Worm (Caenorhabditis elegans) whole organism, late embryonic: ENCODE data around the gene T27E7.9.
A peak's percentile ranks its signal among the peaks of the same experiment; 100 is the strongest.

Source experiments
- C38D4.7 ChIP-seq: fragments of 200-800 bp; sonication (Bioruptor generic); optimal IDR thresholded peaks from 2 replicates; lab custom pipeline; 2018; ENCODE audit warnings: mild to moderate bottlenecking, missing genetic modification characterization, moderate library complexity, missing compliant biosample characterization
- F13H6.1 ChIP-seq: sonication (generic microtip); optimal IDR thresholded peaks from 2 replicates; lab custom pipeline; 2016; ENCODE audit warnings: missing genetic modification characterization, missing compliant biosample characterization
- K02D7.2 ChIP-seq: sonication (generic microtip); optimal IDR thresholded peaks from 2 replicates; lab custom pipeline; 2017; ENCODE audit warnings: mild to moderate bottlenecking, missing genetic modification characterization, missing compliant biosample characterization
- T23F11.4 ChIP-seq: fragments of 200-800 bp; sonication (Bioruptor generic); optimal IDR thresholded peaks from 2 replicates; lab custom pipeline; 2018; ENCODE audit warnings: mild to moderate bottlenecking, missing genetic modification characterization, missing compliant biosample characterization
- Y22D7AL.16 ChIP-seq: sonication (generic microtip); optimal IDR thresholded peaks from 2 replicates; lab custom pipeline; 2016; ENCODE audit warnings: missing genetic modification characterization, missing compliant biosample characterization
- ama-1 ChIP-seq: fragments of 150-350 bp; optimal IDR thresholded peaks from 2 replicates; lab custom pipeline; 2014
- ceh-18 ChIP-seq: sonication (generic microtip); optimal IDR thresholded peaks from 2 replicates; lab custom pipeline; 2016; ENCODE audit warnings: missing genetic modification characterization, missing compliant biosample characterization
- ceh-19 ChIP-seq: fragments of 200-800 bp; sonication (Bioruptor generic); optimal IDR thresholded peaks from 2 replicates; lab custom pipeline; 2018; ENCODE audit warnings: mild to moderate bottlenecking, missing genetic modification characterization, missing compliant biosample characterization
- ceh-2 ChIP-seq: sonication (generic microtip); optimal IDR thresholded peaks from 2 replicates; lab custom pipeline; 2016; ENCODE audit warnings: missing genotype, missing genetic modification characterization, missing compliant biosample characterization
- ceh-24 ChIP-seq: sonication (generic microtip); optimal IDR thresholded peaks from 2 replicates; lab custom pipeline; 2016; ENCODE audit warnings: mild to moderate bottlenecking, missing genetic modification characterization, missing compliant biosample characterization
- ceh-30 ChIP-seq: fragments of 150-350 bp; optimal IDR thresholded peaks from 2 replicates; lab custom pipeline; 2014; ENCODE audit warnings: missing biosample characterization, missing genetic modification characterization
- ceh-31 ChIP-seq: sonication (generic microtip); optimal IDR thresholded peaks from 2 replicates; lab custom pipeline; 2016; ENCODE audit warnings: missing genetic modification characterization, missing compliant biosample characterization
- ceh-34 ChIP-seq: sonication (generic microtip); optimal IDR thresholded peaks from 2 replicates; lab custom pipeline; 2016; ENCODE audit warnings: mild to moderate bottlenecking, missing genetic modification characterization, missing compliant biosample characterization
- ceh-45 ChIP-seq: fragments of 200-800 bp; sonication (Bioruptor generic); IDR thresholded peaks from 2 replicates; pipeline ENCODE4 v1.3.6; 2022; ENCODE audit warnings: missing genetic modification reagents, missing genetic modification characterization, missing compliant biosample characterization
- ceh-6 ChIP-seq: fragments of 200-800 bp; sonication (Bioruptor generic); optimal IDR thresholded peaks from 2 replicates; lab custom pipeline; 2018; ENCODE audit warnings: mild to moderate bottlenecking, missing genetic modification characterization, missing compliant biosample characterization
- che-1 ChIP-seq: sonication (generic microtip); optimal IDR thresholded peaks from 2 replicates; lab custom pipeline; 2016; ENCODE audit warnings: mild to moderate bottlenecking, missing genetic modification characterization, missing compliant biosample characterization
- dve-1 ChIP-seq: sonication (generic microtip); optimal IDR thresholded peaks from 2 replicates; lab custom pipeline; 2017; ENCODE audit warnings: antibody characterized with exemption, mild to moderate bottlenecking, missing genetic modification characterization, missing compliant biosample characterization
- elt-2 ChIP-seq: sonication (generic microtip); optimal IDR thresholded peaks from 2 replicates; lab custom pipeline; 2016; ENCODE audit warnings: missing genetic modification reagents, missing genetic modification characterization, missing compliant biosample characterization
- fax-1 ChIP-seq: sonication (generic microtip); optimal IDR thresholded peaks from 2 replicates; lab custom pipeline; 2016; ENCODE audit warnings: missing genotype, missing genetic modification characterization, missing compliant biosample characterization
- fkh-10 ChIP-seq: fragments of 150-350 bp; optimal IDR thresholded peaks from 2 replicates; lab custom pipeline; 2014; ENCODE audit warnings: missing biosample characterization, missing genetic modification reagents, missing genetic modification characterization
- gmeb-2 ChIP-seq: sonication (generic microtip); optimal IDR thresholded peaks from 2 replicates; lab custom pipeline; 2016; ENCODE audit warnings: missing genetic modification characterization, inconsistent platforms, missing compliant biosample characterization
- hlh-13 ChIP-seq: fragments of 200-800 bp; sonication (Bioruptor generic); optimal IDR thresholded peaks from 2 replicates; lab custom pipeline; 2018; ENCODE audit warnings: mild to moderate bottlenecking, missing genetic modification characterization, missing compliant biosample characterization
- hlh-15 ChIP-seq: sonication (generic microtip); optimal IDR thresholded peaks from 2 replicates; lab custom pipeline; 2016; ENCODE audit warnings: missing genetic modification characterization, missing compliant biosample characterization
- hlh-6 ChIP-seq: sonication (generic microtip); optimal IDR thresholded peaks from 2 replicates; lab custom pipeline; 2016; ENCODE audit warnings: missing genotype, missing genetic modification characterization, missing compliant biosample characterization
- hlh-8 ChIP-seq: sonication (generic microtip); optimal IDR thresholded peaks from 2 replicates; lab custom pipeline; 2016; ENCODE audit warnings: missing genotype, missing genetic modification characterization, missing compliant biosample characterization
- lin-11 ChIP-seq: fragments of 200-800 bp; sonication (Bioruptor generic); optimal IDR thresholded peaks from 2 replicates; lab custom pipeline; 2018; ENCODE audit warnings: mild to moderate bottlenecking, missing genetic modification characterization, missing compliant biosample characterization
- madf-2 ChIP-seq: sonication (generic microtip); optimal IDR thresholded peaks from 2 replicates; lab custom pipeline; 2017; ENCODE audit warnings: missing genetic modification characterization, missing compliant biosample characterization
- nfya-1 ChIP-seq: sonication (generic microtip); optimal IDR thresholded peaks from 2 replicates; lab custom pipeline; 2017; ENCODE audit warnings: missing genetic modification characterization, mild to moderate bottlenecking, missing compliant biosample characterization, antibody characterized with exemption, moderate library complexity
- npax-4 ChIP-seq: sonication (generic microtip); optimal IDR thresholded peaks from 2 replicates; lab custom pipeline; 2016; ENCODE audit warnings: missing genetic modification characterization, missing compliant biosample characterization
- odd-2 ChIP-seq: sonication (generic microtip); optimal IDR thresholded peaks from 2 replicates; lab custom pipeline; 2017; ENCODE audit warnings: antibody characterized with exemption, mild to moderate bottlenecking, missing genetic modification characterization, missing compliant biosample characterization
- pax-1 ChIP-seq: fragments of 150-350 bp; optimal IDR thresholded peaks from 2 replicates; lab custom pipeline; 2014; ENCODE audit warnings: missing biosample characterization, missing genetic modification characterization
- pha-2 ChIP-seq: sonication (generic microtip); optimal IDR thresholded peaks from 2 replicates; lab custom pipeline; 2017; ENCODE audit warnings: mild to moderate bottlenecking, missing genetic modification characterization, missing compliant biosample characterization
- pha-4 ChIP-seq: fragments of 150-350 bp; optimal IDR thresholded peaks from 2 replicates; lab custom pipeline; 2018; ENCODE audit warnings: missing biosample characterization, missing genetic modification reagents, missing genetic modification characterization
- ref-2 ChIP-seq: sonication (generic microtip); optimal IDR thresholded peaks from 2 replicates; lab custom pipeline; 2016; ENCODE audit warnings: missing genetic modification characterization, missing compliant biosample characterization
- sox-2 ChIP-seq: fragments of 200-800 bp; sonication (Bioruptor generic); IDR thresholded peaks from 2 replicates; pipeline ENCODE4 v1.3.6; 2022; ENCODE audit warnings: missing genetic modification reagents, missing genetic modification characterization, missing compliant biosample characterization
- syd-9 ChIP-seq: sonication (generic microtip); optimal IDR thresholded peaks from 2 replicates; lab custom pipeline; 2016; ENCODE audit warnings: mild to moderate bottlenecking, missing genetic modification characterization, moderate library complexity, missing compliant biosample characterization
- tbx-2 ChIP-seq: sonication (generic microtip); optimal IDR thresholded peaks from 2 replicates; lab custom pipeline; 2016; ENCODE audit warnings: missing genetic modification characterization, missing compliant biosample characterization
- ttx-3 ChIP-seq: sonication (generic microtip); optimal IDR thresholded peaks from 2 replicates; lab custom pipeline; 2016; ENCODE audit warnings: missing genetic modification reagents, missing genetic modification characterization, missing compliant biosample characterization
- unc-3 ChIP-seq, 2 experiments: fragments of 200-800 bp in 1 of 2; sonication (Bioruptor generic) in 1 of 2; sonication (generic microtip) in 1 of 2; conservative IDR thresholded peaks in 1 of 2; optimal IDR thresholded peaks in 1 of 2; 2 replicates each; pipeline versions ENCODE4 v1.3.6 to Lab custom; 2016 to 2022; ENCODE audit warnings: missing compliant biosample characterization in 2 of 2, missing genetic modification characterization in 2 of 2, missing genetic modification reagents in 1 of 2
- unc-42 ChIP-seq: sonication (generic microtip); optimal IDR thresholded peaks from 2 replicates; lab custom pipeline; 2016; ENCODE audit warnings: missing genotype, missing genetic modification characterization, missing compliant biosample characterization
- unc-55 ChIP-seq: sonication (generic microtip); optimal IDR thresholded peaks from 2 replicates; lab custom pipeline; 2017; ENCODE audit warnings: missing biosample characterization, missing genetic modification reagents, missing genetic modification characterization
- unc-86 ChIP-seq: sonication (generic microtip); optimal IDR thresholded peaks from 2 replicates; lab custom pipeline; 2016; ENCODE audit warnings: missing genetic modification characterization, missing compliant biosample characterization
- ztf-16 ChIP-seq: sonication (generic microtip); optimal IDR thresholded peaks from 2 replicates; lab custom pipeline; 2017; ENCODE audit warnings: missing genetic modification characterization, missing compliant biosample characterization

T27E7.9 gene

DNA sequence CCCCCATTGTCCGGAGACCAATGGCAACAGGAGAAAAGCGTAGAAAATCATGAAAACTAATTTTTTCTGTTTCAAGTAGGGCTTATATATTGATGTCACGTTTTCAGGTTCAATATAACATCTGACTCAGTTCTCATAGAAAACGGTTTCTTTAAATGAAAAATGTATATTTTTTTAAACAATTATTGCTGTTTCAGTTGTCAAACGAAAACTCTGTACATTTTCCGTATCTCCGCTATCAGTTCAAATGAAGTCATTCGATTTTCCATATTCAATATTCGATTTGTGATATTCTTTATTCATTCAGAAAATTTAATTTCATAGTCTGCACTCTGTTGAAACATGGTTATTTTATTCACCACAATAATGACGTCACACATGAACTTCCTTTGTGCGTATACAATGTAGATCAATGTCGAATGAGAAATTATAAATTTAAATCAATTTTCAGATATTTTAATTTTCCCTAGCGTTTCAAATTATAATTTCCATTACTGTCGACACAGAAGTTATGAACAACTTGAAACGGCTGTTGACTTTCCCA, 29.5 kb upstream of the T27E7.9 start, which contains the start of gene Y57G11B.8:
Y57G11B.8 (minus strand) TSS at position 51 of the 544 bp plus-strand sequence.
- no peak for TF ChIP-seq pha-4 (tag; lab: Kevin White, UChicago)
- no peak for TF ChIP-seq hlh-8 (tag; lab: Kevin White, UChicago)
- no peak for TF ChIP-seq ref-2
- no peak for TF ChIP-seq pax-1 (tag; lab: Kevin White, UChicago)
- TF ChIP-seq tbx-2 (tag; lab: Kevin White, UChicago), result no peak
- no peak for TF ChIP-seq C38D4.7 (GFP tag; lab: Kevin White, UChicago)
- no peak for TF ChIP-seq ceh-24 (tag; lab: Kevin White, UChicago)
- no peak for TF ChIP-seq fkh-10 (GFP tag; lab: Kevin White, UChicago)
- TF ChIP-seq ceh-19 (GFP tag; lab: Kevin White, UChicago), result no peak
- no peak for TF ChIP-seq unc-42
- no peak for TF ChIP-seq ama-1 (lab: Kevin White, UChicago)
- TF ChIP-seq unc-55 (GFP tag; lab: Kevin White, UChicago), result no peak
- no peak for TF ChIP-seq odd-2 (tag; lab: Kevin White, UChicago)

- TF ChIP-seq fax-1 (tag; lab: Kevin White, UChicago) (no peak), ceh-18 (tag; lab: Kevin White, UChicago) (no peak), nfya-1 (tag; lab: Kevin White, UChicago) (peak; percentile 11), hlh-15 (tag; lab: Kevin White, UChicago) (peak; percentile 3), ceh-31 (tag; lab: Kevin White, UChicago) (peak; percentile 4), K02D7.2 (peak; percentile 48), lin-11 (tag; lab: Kevin White, UChicago) (peak; percentile 64), ceh-45 (GFP tag; lab: Robert Waterston, UW) (0 out of 2 replicates have a peak, but pooled peaks have one; percentile 21), elt-2 (tag; lab: Kevin White, UChicago) (peak; percentile 62), dve-1 (peak; percentile 22), sox-2 (peak; percentile 47), ceh-2 (tag; lab: Kevin White, UChicago) (peak; percentile 16), ttx-3 (tag; lab: Kevin White, UChicago) (peak; percentile 49), ceh-19 (GFP tag; lab: Kevin White, UChicago) (peak; percentile 41), ztf-16 (tag; lab: Kevin White, UChicago) (peak; percentile 54), hlh-6 (tag; lab: Kevin White, UChicago) (no peak), npax-4 (tag; lab: Kevin White, UChicago) (peak; percentile 13), ceh-34 (tag; lab: Kevin White, UChicago) (peak; percentile 39), madf-2 (tag; lab: Kevin White, UChicago) (no peak), Y22D7AL.16 (tag; lab: Kevin White, UChicago) (peak; percentile 55), C38D4.7 (GFP tag; lab: Kevin White, UChicago) (peak; percentile 56), pha-2 (tag; lab: Kevin White, UChicago) (peak; percentile 35), gmeb-2 (tag; lab: Kevin White, UChicago) (no peak), ceh-30 (tag; lab: Kevin White, UChicago) (no peak), T23F11.4 (GFP tag; lab: Kevin White, UChicago) (peak; percentile 35), hlh-13 (GFP tag; lab: Kevin White, UChicago) (peak; percentile 21), F13H6.1 (tag; lab: Kevin White, UChicago) (no peak), che-1 (tag; lab: Kevin White, UChicago) (peak; percentile 73), unc-3 (GFP tag; conservative IDR thresholded peaks at IDR 0.05; lab: Robert Waterston, UW) (0 out of 2 replicates have a peak, but pooled peaks have one; percentile 14), unc-3 (tag; optimal IDR thresholded peaks at IDR 0.05; lab: Kevin White, UChicago) (peak; percentile 8), unc-86 (tag; lab: Kevin White, UChicago) (peak; percentile 7), ceh-6 (GFP tag; lab: Kevin White, UChicago) (peak; percentile 49), syd-9 (no peak)
Measured at ce11 chrIV:14576471-14576870, 27.3 kb upstream of the T27E7.9 start.
